Worm (Caenorhabditis elegans): ENCODE results near the gene mai-1.
A peak's percentile ranks its signal among the peaks of the same experiment; 100 is the strongest.

The mai-1 gene

ce11 chrX:3108603-3109002 lies 7.8 kb downstream of the mai-1 start (continued):
- TF ChIP-seq lin-39 (tag; optimal IDR thresholded peaks at IDR 0.05) (no peak), lin-14 (GFP tag; optimal IDR thresholded peaks at IDR 0.05) (peak; percentile 81), ceh-88 (GFP tag; IDR thresholded peaks at IDR 0.05) (no peak), hlh-4 (tag; optimal IDR thresholded peaks at IDR 0.05) (no peak), lin-15B (tag; optimal IDR thresholded peaks at IDR 0.05) (no peak), rnt-1 (tag; optimal IDR thresholded peaks at IDR 0.05) (peak; percentile 84)

ce11 chrX:3106137-3106536 lies 10.3 kb downstream of the mai-1 start, which contains the start of gene K10B3.5:
TSS of gene K10B3.5 (minus strand) at chrX:3106479.
- no peak for TF ChIP-seq nhr-237 (tag; optimal IDR thresholded peaks at IDR 0.05)
- peak; percentile 69 for TF ChIP-seq nhr-90 (tag; optimal IDR thresholded peaks at IDR 0.05; ENCODE audit: poor library complexity)
- TF ChIP-seq elt-2 (tag; optimal IDR thresholded peaks at IDR 0.05) = peak; percentile 40
- TF ChIP-seq aha-1 (tag; optimal IDR thresholded peaks at IDR 0.05) = no peak
- TF ChIP-seq rnt-1 (tag; optimal IDR thresholded peaks at IDR 0.05) = peak; percentile 79
- peak; percentile 50 for TF ChIP-seq nhr-19 (GFP tag; conservative IDR thresholded peaks at IDR 0.05)
- peak; percentile 78 to 88 (median 82) for TF ChIP-seq dpl-1 (GFP tag; optimal IDR thresholded peaks at IDR 0.05)
- no peak for TF ChIP-seq sup-37 (GFP tag; optimal IDR thresholded peaks at IDR 0.05)
- no peak for TF ChIP-seq hlh-4 (tag; optimal IDR thresholded peaks at IDR 0.05)
- peak; percentile 63 to 74 for TF ChIP-seq lsy-2 (tag; optimal IDR thresholded peaks at IDR 0.05)
- TF ChIP-seq jun-1 (tag; optimal IDR thresholded peaks at IDR 0.05) = peak; percentile 25
- TF ChIP-seq pax-3 (tag; optimal IDR thresholded peaks at IDR 0.05) = no peak
- no peak for TF ChIP-seq ceh-8 (GFP tag; optimal IDR thresholded peaks at IDR 0.05)
- TF ChIP-seq C16A3.4 (tag; optimal IDR thresholded peaks at IDR 0.05) = peak; percentile 82
- peak; percentile 25 for TF ChIP-seq unc-86 (tag; optimal IDR thresholded peaks at IDR 0.05)
- TF ChIP-seq mef-2 (tag; optimal IDR thresholded peaks at IDR 0.05) = peak; percentile 1
- TF ChIP-seq efl-1 (optimal IDR thresholded peaks at IDR 0.05) = peak; percentile 63 to 86
- peak; percentile 76 to 94 for TF ChIP-seq efl-1 (GFP tag; optimal IDR thresholded peaks at IDR 0.05 in 1 of 2)
- TF ChIP-seq pqm-1 (tag; optimal IDR thresholded peaks at IDR 0.05) = no peak
- TF ChIP-seq ces-1 (GFP tag; optimal IDR thresholded peaks at IDR 0.05) = no peak
- no peak; the same call in 1 of the 2 replicates for TF ChIP-seq isw-1 (GFP tag; IDR thresholded peaks at IDR 0.05)
- no peak for TF ChIP-seq mab-9 (GFP tag; IDR thresholded peaks at IDR 0.05)
- peak; percentile 82 for TF ChIP-seq mep-1 (tag; optimal IDR thresholded peaks at IDR 0.05)
- peak; percentile 43 for TF ChIP-seq snpc-4 (tag; optimal IDR thresholded peaks at IDR 0.05)
- TF ChIP-seq nhr-85 (tag) = peak; percentile 85
- TF ChIP-seq efl-3 (GFP tag; optimal IDR thresholded peaks at IDR 0.05) = no peak
- no peak for TF ChIP-seq hpl-2 (GFP tag; optimal IDR thresholded peaks at IDR 0.05)
- TF ChIP-seq alr-1 (tag; optimal IDR thresholded peaks at IDR 0.05; ENCODE audit: borderline replicate concordance) = no peak
- TF ChIP-seq aly-2 (tag; optimal IDR thresholded peaks at IDR 0.05) = no peak
- TF ChIP-seq ztf-11 (tag; optimal IDR thresholded peaks at IDR 0.05) = peak in 1 of 2 experiments; percentile 11
- peak; percentile 69 for TF ChIP-seq lin-13 (GFP tag; optimal IDR thresholded peaks at IDR 0.05)
- no peak for TF ChIP-seq tlp-1 (tag; optimal IDR thresholded peaks at IDR 0.05)
- no peak for TF ChIP-seq ceh-63 (GFP tag; optimal IDR thresholded peaks at IDR 0.05)
- TF ChIP-seq C34B4.2 (tag; optimal IDR thresholded peaks at IDR 0.05) = no peak
- no peak for TF ChIP-seq egl-27 (tag; optimal IDR thresholded peaks at IDR 0.05)
- TF ChIP-seq lir-3 (tag; optimal IDR thresholded peaks at IDR 0.05; ENCODE audit: poor library complexity) = peak; percentile 36
- TF ChIP-seq unc-30 (tag; optimal IDR thresholded peaks at IDR 0.05) = no peak
- TF ChIP-seq elt-3 (tag; optimal IDR thresholded peaks at IDR 0.05) = peak in 1 of 6 experiments; percentile 28
- peak in 2 of 3 experiments; percentile 25 to 52 for TF ChIP-seq ceh-82 (tag; optimal IDR thresholded peaks at IDR 0.05)
- peak; percentile 93 for TF ChIP-seq lin-14 (GFP tag; optimal IDR thresholded peaks at IDR 0.05)
- TF ChIP-seq tbx-2 (tag; optimal IDR thresholded peaks at IDR 0.05) = peak; percentile 72
- TF ChIP-seq Y116A8C.19 (tag; optimal IDR thresholded peaks at IDR 0.05; ENCODE audit: borderline replicate concordance) = no peak
- TF ChIP-seq nhr-71 (tag; optimal IDR thresholded peaks at IDR 0.05) = peak; percentile 81
- peak; percentile 43 for TF ChIP-seq unc-130 (tag; optimal IDR thresholded peaks at IDR 0.05)
- peak; percentile 17 for TF ChIP-seq fkh-8 (tag; optimal IDR thresholded peaks at IDR 0.05)
- peak; percentile 5 for TF ChIP-seq egl-13 (tag; optimal IDR thresholded peaks at IDR 0.05)
- TF ChIP-seq zip-4 (GFP tag; optimal IDR thresholded peaks at IDR 0.05) = no peak
